Worm (Caenorhabditis elegans) whole organism, late embryonic: ENCODE results near the gene ZK512.1.

Source experiments
- ahr-1 ChIP-seq: sonication (generic microtip); optimal IDR thresholded peaks from 2 replicates; lab custom pipeline; 2016; ENCODE audit warnings: missing genetic modification characterization, missing compliant biosample characterization
- ama-1 ChIP-seq: fragments of 150-350 bp; optimal IDR thresholded peaks from 2 replicates; lab custom pipeline; 2014
- dve-1 ChIP-seq: sonication (generic microtip); optimal IDR thresholded peaks from 2 replicates; lab custom pipeline; 2017; ENCODE audit warnings: antibody characterized with exemption, mild to moderate bottlenecking, missing genetic modification characterization, missing compliant biosample characterization
- eyg-1 ChIP-seq: sonication (generic microtip); optimal IDR thresholded peaks from 2 replicates; lab custom pipeline; 2016; ENCODE audit warnings: missing genotype, missing genetic modification characterization, missing compliant biosample characterization
- hlh-13 ChIP-seq: fragments of 200-800 bp; sonication (Bioruptor generic); optimal IDR thresholded peaks from 2 replicates; lab custom pipeline; 2018; ENCODE audit warnings: mild to moderate bottlenecking, missing genetic modification characterization, missing compliant biosample characterization
- hlh-15 ChIP-seq: sonication (generic microtip); optimal IDR thresholded peaks from 2 replicates; lab custom pipeline; 2016; ENCODE audit warnings: missing genetic modification characterization, missing compliant biosample characterization
- hlh-30 ChIP-seq: sonication (generic microtip); optimal IDR thresholded peaks from 2 replicates; lab custom pipeline; 2017; ENCODE audit warnings: antibody characterized with exemption, missing genetic modification characterization, missing compliant biosample characterization; ENCODE audit not compliant: insufficient read depth
- mec-3 ChIP-seq: sonication (generic microtip); optimal IDR thresholded peaks from 2 replicates; lab custom pipeline; 2016; ENCODE audit warnings: borderline replicate concordance, missing genetic modification characterization, missing compliant biosample characterization
- nhr-11 ChIP-seq: fragments of 150-350 bp; optimal IDR thresholded peaks from 2 replicates; lab custom pipeline; 2014; ENCODE audit warnings: missing biosample characterization, missing genetic modification characterization
- tbx-2 ChIP-seq: sonication (generic microtip); optimal IDR thresholded peaks from 2 replicates; lab custom pipeline; 2016; ENCODE audit warnings: missing genetic modification characterization, missing compliant biosample characterization
- unc-86 ChIP-seq: sonication (generic microtip); optimal IDR thresholded peaks from 2 replicates; lab custom pipeline; 2016; ENCODE audit warnings: missing genetic modification characterization, missing compliant biosample characterization

DNA sequence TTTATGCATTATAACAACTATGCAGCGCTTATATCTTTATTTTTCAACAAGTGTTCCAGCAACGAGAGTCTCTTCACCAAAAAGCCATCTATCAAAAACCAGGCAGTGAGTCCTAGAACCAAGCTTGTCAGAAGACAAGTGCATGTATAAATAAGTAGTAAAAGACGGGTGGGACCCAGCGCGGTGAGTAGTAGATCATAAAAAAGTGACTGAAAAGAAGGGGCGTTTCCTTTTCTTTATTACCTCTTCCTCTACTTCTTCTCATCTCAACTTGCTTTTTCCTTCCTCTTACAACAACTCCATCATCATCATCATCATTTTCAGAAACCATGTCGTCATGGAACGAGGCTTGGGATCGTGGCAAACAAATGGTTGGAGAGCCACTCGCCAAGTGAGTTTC, 21.8 kb downstream of the ZK512.1 start, which contains the start of gene eat-4:
- TF ChIP-seq hlh-30 (tag; lab: Kevin White, UChicago) (no peak), eyg-1 (tag; lab: Kevin White, UChicago) (no peak), ama-1 (lab: Kevin White, UChicago) (no peak), tbx-2 (no peak), hlh-13 (GFP tag; lab: Kevin White, UChicago) (no peak), mec-3 (no peak), dve-1 (tag; lab: Kevin White, UChicago) (no peak), hlh-15 (tag; lab: Kevin White, UChicago) (no peak), ahr-1 (tag; lab: Kevin White, UChicago) (no peak), nhr-11 (tag; lab: Kevin White, UChicago) (no peak), unc-86 (tag; lab: Kevin White, UChicago) (no peak)
